Fruit fly (Drosophila melanogaster) whole organism: ENCODE data around the gene Hrd3.

Source experiments
- Dll ChIP-seq: fragments of >200 bp; optimal IDR thresholded peaks from 2 replicates; lab custom pipeline; 2017
- EcR ChIP-seq, 2 experiments: fragments of >200 bp; optimal IDR thresholded peaks; 2 replicates each; lab custom pipeline; 2017; ENCODE audit warnings: missing biosample characterization in 2 of 2, missing genetic modification characterization in 2 of 2, missing genetic modification reagents in 2 of 2
- pan ChIP-seq: fragments of >200 bp; optimal IDR thresholded peaks from 2 replicates; lab custom pipeline; 2017
- psq ChIP-seq: fragments of >200 bp; optimal IDR thresholded peaks from 2 replicates; lab custom pipeline; 2017
- usp ChIP-seq: fragments of >200 bp; optimal IDR thresholded peaks from 2 replicates; lab custom pipeline; 2017; ENCODE audit warnings: missing biosample characterization, missing genetic modification characterization, mixed read lengths

DNA sequence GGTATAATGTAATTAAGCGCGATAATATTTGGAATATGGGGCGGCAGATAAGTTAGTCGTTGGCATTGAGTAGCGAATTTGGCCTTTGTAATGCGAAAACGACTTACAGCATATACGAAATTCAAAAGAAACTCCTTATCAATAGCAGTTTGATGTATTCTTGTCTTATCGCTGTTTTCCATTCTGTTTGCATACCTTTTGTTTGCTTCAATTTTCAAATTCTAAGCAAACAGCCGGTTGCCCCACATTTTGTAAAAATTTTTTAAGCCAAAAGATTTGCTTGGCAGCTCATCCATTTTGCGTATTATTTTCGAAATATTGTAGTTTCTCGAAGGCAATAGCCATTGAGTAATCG is 25.0 kb upstream of the Hrd3 start:
- TF ChIP-seq EcR (GFP tag; optimal IDR thresholded peaks at IDR 0.05; lab: Kevin White, UChicago) (no peak), Dll (no peak), pan (lab: Kevin White, UChicago) (no peak), usp (GFP tag; lab: Kevin White, UChicago) (no peak), psq (lab: Kevin White, UChicago) (no peak)
